Worm (Caenorhabditis elegans) whole organism, midembryonic: ENCODE data around the gene F37A8.1.

Experiments
- flt-1 ChIP-seq: fragments of 200-800 bp; sonication (Bioruptor generic); IDR thresholded peaks from 2 replicates; pipeline ENCODE4 v1.3.6; 2022; ENCODE audit warnings: missing genetic modification characterization, missing compliant biosample characterization
- klf-2 ChIP-seq: fragments of 200-800 bp; sonication (Bioruptor generic); conservative IDR thresholded peaks from 2 replicates; pipeline ENCODE4 v1.3.6; 2022; ENCODE audit warnings: missing genetic modification reagents, missing genetic modification characterization, missing compliant biosample characterization
- ztf-23 ChIP-seq: fragments of 200-800 bp; sonication (Bioruptor generic); IDR thresholded peaks from 2 replicates; pipeline ENCODE4 v1.3.6; 2022; ENCODE audit warnings: missing genetic modification reagents, missing genetic modification characterization, missing compliant biosample characterization

- TF ChIP-seq klf-2: no peak
- TF ChIP-seq flt-1: no peak
- no peak for TF ChIP-seq ztf-23
Measured at ce11 chrIII:3889896-3890295, 38.3 kb upstream of the F37A8.1 start.
